Fruit fly (Drosophila melanogaster) Kc167 (cell line): Measurements from ENCODE around the gene bai.

ENCODE experiments used
- Myc ChIP-seq: fragments of >200 bp; optimal IDR thresholded peaks from 2 replicates; lab custom pipeline; 2017; ENCODE audit warnings: missing external identifiers
- Sin3A ChIP-seq: fragments of >200 bp; optimal IDR thresholded peaks from 2 replicates; lab custom pipeline; 2018; ENCODE audit warnings: missing external identifiers
- h ChIP-seq: fragments of >200 bp; optimal IDR thresholded peaks from 3 replicates; lab custom pipeline; 2018; ENCODE audit warnings: missing external identifiers
- insv ChIP-seq: fragments of >200 bp; optimal IDR thresholded peaks from 3 replicates; lab custom pipeline; 2018; ENCODE audit warnings: missing external identifiers

dm6 chr3R:25050649-25051048 is 11.5 kb downstream of the bai start:
- TF ChIP-seq insv (lab: Kevin White, UChicago) (no peak), Myc (lab: Kevin White, UChicago) (no peak), Sin3A (lab: Kevin White, UChicago) (no peak), h (lab: Kevin White, UChicago) (no peak)
